Worm (Caenorhabditis elegans): ENCODE results near the gene T13H5.1.

DNA sequence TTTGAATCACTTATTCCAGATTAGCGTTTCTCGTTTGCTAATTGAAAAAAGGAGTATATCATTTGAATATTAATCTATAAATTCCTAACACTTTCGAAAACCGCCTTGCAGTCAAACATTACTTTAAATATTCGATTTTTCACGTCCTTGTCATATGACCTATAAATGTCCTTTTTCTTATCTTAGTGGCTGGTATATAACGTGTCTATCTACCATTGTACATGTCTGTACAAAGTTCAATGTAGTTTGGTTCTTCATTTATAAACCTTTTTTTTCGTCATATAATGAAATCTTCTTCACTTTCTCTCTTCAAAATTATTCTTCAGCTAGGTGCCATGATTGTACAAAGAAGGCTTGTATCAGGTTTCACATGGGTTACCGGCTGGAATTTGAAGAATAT lies 23.3 kb downstream of the T13H5.1 start, which contains the start of gene gbh-2:
- TF ChIP-seq sptf-1 (tag; optimal IDR thresholded peaks at IDR 0.05) = no peak
- no peak for TF ChIP-seq ceh-39 (tag; optimal IDR thresholded peaks at IDR 0.05)
- no peak for TF ChIP-seq nhr-12 (tag; optimal IDR thresholded peaks at IDR 0.05)
- no peak for TF ChIP-seq mls-2 (tag; optimal IDR thresholded peaks at IDR 0.05)
- TF ChIP-seq mep-1 (tag; optimal IDR thresholded peaks at IDR 0.05) = no peak
- no peak for TF ChIP-seq unc-62 (GFP tag; optimal IDR thresholded peaks at IDR 0.05)
- TF ChIP-seq lin-13 (tag; optimal IDR thresholded peaks at IDR 0.05) = no peak
- no peak for TF ChIP-seq pha-4 (tag; optimal IDR thresholded peaks at IDR 0.05)
- no peak for TF ChIP-seq nhr-2 (tag; optimal IDR thresholded peaks at IDR 0.05)
- TF ChIP-seq ces-1 (GFP tag; optimal IDR thresholded peaks at IDR 0.05) = no peak
- no peak for TF ChIP-seq hlh-1 (tag; optimal IDR thresholded peaks at IDR 0.05)
- TF ChIP-seq blmp-1 (tag; optimal IDR thresholded peaks at IDR 0.05) = no peak
